Worm (Caenorhabditis elegans): ENCODE data around the gene elks-1.

- TF ChIP-seq him-1 (tag; optimal IDR thresholded peaks at IDR 0.05) = no peak
- no peak for TF ChIP-seq dao-5 (tag; optimal IDR thresholded peaks at IDR 0.05)
Measured at ce11 chrIV:3373370-3373769, 23.5 kb upstream of the elks-1 start.

All from whole organism, L4/young adult.